Worm (Caenorhabditis elegans) whole organism, early embryonic: Measurements from ENCODE around the gene srbc-78.

Experiments used
- B0310.2 ChIP-seq: sonication (generic microtip); optimal IDR thresholded peaks from 2 replicates; lab custom pipeline; 2016; ENCODE audit warnings: mild to moderate bottlenecking, missing genetic modification characterization, missing compliant biosample characterization
- F13C5.2 ChIP-seq: sonication (generic microtip); optimal IDR thresholded peaks from 2 replicates; lab custom pipeline; 2017; ENCODE audit warnings: mild to moderate bottlenecking, missing genetic modification characterization, inconsistent platforms, missing compliant biosample characterization
- aly-1 ChIP-seq: sonication (generic microtip); optimal IDR thresholded peaks from 2 replicates; lab custom pipeline; 2016; ENCODE audit warnings: missing genetic modification characterization, missing compliant biosample characterization
- ama-1 ChIP-seq: fragments of 150-350 bp; optimal IDR thresholded peaks from 2 replicates; lab custom pipeline; 2014
- ceh-13 ChIP-seq: fragments of 200-800 bp; sonication (Bioruptor generic); optimal IDR thresholded peaks from 2 replicates; lab custom pipeline; 2018; ENCODE audit warnings: mild to moderate bottlenecking, missing genetic modification characterization, missing compliant biosample characterization
- ceh-36 ChIP-seq: sonication (generic microtip); optimal IDR thresholded peaks from 2 replicates; lab custom pipeline; 2016; ENCODE audit warnings: missing genetic modification characterization, inconsistent platforms, missing compliant biosample characterization
- flt-1 ChIP-seq: fragments of 200-800 bp; sonication (Bioruptor generic); IDR thresholded peaks from 2 replicates; pipeline ENCODE4 v1.3.6; 2022; ENCODE audit warnings: missing genetic modification characterization, missing compliant biosample characterization
- hmg-4 ChIP-seq: fragments of 200-800 bp; sonication (Bioruptor generic); optimal IDR thresholded peaks from 2 replicates; lab custom pipeline; 2018; ENCODE audit warnings: mild to moderate bottlenecking, missing genetic modification characterization, missing compliant biosample characterization
- hnd-1 ChIP-seq: sonication (generic microtip); optimal IDR thresholded peaks from 2 replicates; lab custom pipeline; 2016; ENCODE audit warnings: missing genetic modification characterization, missing compliant biosample characterization
- pes-1 ChIP-seq: fragments of 200-800 bp; sonication (Bioruptor generic); IDR thresholded peaks from 2 replicates; pipeline ENCODE4 v1.3.6; 2022; ENCODE audit warnings: missing genetic modification reagents, missing genetic modification characterization, missing compliant biosample characterization
- tbx-11 ChIP-seq: fragments of 200-800 bp; sonication (Bioruptor generic); IDR thresholded peaks from 2 replicates; pipeline ENCODE4 v1.3.6; 2022; ENCODE audit warnings: missing genetic modification characterization, missing compliant biosample characterization
- tbx-37 ChIP-seq: fragments of 200-800 bp; sonication (Bioruptor generic); conservative IDR thresholded peaks from 2 replicates; pipeline ENCODE4 v1.3.6; 2022; ENCODE audit warnings: missing genetic modification reagents, missing genetic modification characterization, missing compliant biosample characterization
- tra-4 ChIP-seq: sonication (generic microtip); optimal IDR thresholded peaks from 2 replicates; lab custom pipeline; 2017; ENCODE audit warnings: missing genetic modification characterization, missing compliant biosample characterization

DNA sequence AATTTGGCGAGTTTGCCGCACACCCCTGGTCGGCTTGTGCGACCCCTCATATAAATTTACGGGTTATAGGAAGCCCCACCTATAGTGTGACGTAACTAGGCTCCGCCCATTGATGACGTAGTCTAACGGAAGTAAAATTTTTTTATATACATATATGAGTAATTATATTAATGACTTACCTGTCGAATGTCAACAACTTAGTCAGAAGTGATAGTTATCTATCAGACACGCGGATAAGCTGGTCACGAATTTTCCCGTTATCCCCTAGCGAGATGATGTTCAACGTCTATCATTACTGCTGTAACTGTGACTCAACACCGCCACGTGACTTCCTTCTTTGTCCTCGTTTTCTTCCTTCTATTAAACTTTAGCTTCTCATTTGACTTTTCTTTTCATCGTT, 35.2 kb downstream of the srbc-78 start, which contains the start of gene srd-70:
- no peak for TF ChIP-seq ama-1 (lab: Kevin White, UChicago)
- no peak for TF ChIP-seq hnd-1 (tag; lab: Kevin White, UChicago)
- TF ChIP-seq hmg-4 (GFP tag; lab: Kevin White, UChicago), result no peak
- TF ChIP-seq tbx-11 (GFP tag; lab: Robert Waterston, UW), result no peak
- no peak for TF ChIP-seq ceh-36
- TF ChIP-seq tra-4 (tag; lab: Kevin White, UChicago), result no peak
- TF ChIP-seq flt-1 (GFP tag; lab: Robert Waterston, UW), result no peak
- no peak for TF ChIP-seq ceh-13
- TF ChIP-seq F13C5.2 (tag; lab: Kevin White, UChicago), result no peak
- no peak for TF ChIP-seq aly-1
- TF ChIP-seq pes-1, result no peak
- TF ChIP-seq tbx-37, result no peak
- TF ChIP-seq B0310.2, result no peak
